Fruit fly (Drosophila melanogaster): Measurements from ENCODE around the gene Gr93c.
A peak's percentile ranks its signal among the peaks of the same experiment; 100 is the strongest.

Gr93c gene

dm6 chr3R:21853618-21854573 lies 8.8 kb upstream of the Gr93c start (continued):
- TF ChIP-seq mld (GFP tag; IDR thresholded peaks at IDR 0.05; ENCODE audit: partially characterized antibody) (no peak), CG1603 (tag; optimal IDR thresholded peaks at IDR 0.05) (peak; percentile 0), Xbp1 (GFP tag; optimal IDR thresholded peaks at IDR 0.05) (no peak), sqz (GFP tag; optimal IDR thresholded peaks at IDR 0.05) (peak; percentile 86), CG5180 (GFP tag; optimal IDR thresholded peaks at IDR 0.05) (no peak), CG34422 (GFP tag; IDR thresholded peaks at IDR 0.05) (peak; percentile 46; the same call in 1 of the 3 replicates), vnd (GFP tag; IDR thresholded peaks at IDR 0.05; ENCODE audit: partially characterized antibody) (peak; percentile 26; the same call in 1 of the 3 replicates), toy (GFP tag; IDR thresholded peaks at IDR 0.05) (no peak), CTCF (GFP tag; optimal IDR thresholded peaks at IDR 0.05) (no peak), vvl (GFP tag; IDR thresholded peaks at IDR 0.05) (peak; percentile 55), insv (GFP tag; optimal IDR thresholded peaks at IDR 0.05) (peak in 1 of 2 experiments; percentile 60), CG8924 (tag; optimal IDR thresholded peaks at IDR 0.05) (no peak), Deaf1 (tag; optimal IDR thresholded peaks at IDR 0.05) (peak; percentile 55), ab (GFP tag; optimal IDR thresholded peaks at IDR 0.05) (no peak), Ptx1 (GFP tag; IDR thresholded peaks at IDR 0.05) (0 out of 2 replicates have a peak, but pooled peaks have one; percentile 17), Pdp1 (GFP tag; optimal IDR thresholded peaks at IDR 0.05) (peak in 1 of 2 experiments; percentile 89), CG6813 (GFP tag; optimal IDR thresholded peaks at IDR 0.05) (peak; percentile 12), grau (tag; optimal IDR thresholded peaks at IDR 0.05) (peak; percentile 79), bowl (GFP tag; IDR thresholded peaks at IDR 0.05) (no peak), Dip3 (GFP tag; optimal IDR thresholded peaks at IDR 0.05) (no peak), CG3847 (GFP tag; IDR thresholded peaks at IDR 0.05) (no peak), H2.0 (GFP tag; IDR thresholded peaks at IDR 0.05) (no peak), CG4328 (GFP tag; optimal IDR thresholded peaks at IDR 0.05) (no peak), Hr51 (GFP tag; optimal IDR thresholded peaks at IDR 0.05) (no peak), crol (GFP tag; IDR thresholded peaks at IDR 0.05) (no peak), PHDP (tag; optimal IDR thresholded peaks at IDR 0.05) (no peak), Vsx1 (GFP tag; optimal IDR thresholded peaks at IDR 0.05) (no peak), Chrac-16 (GFP tag; optimal IDR thresholded peaks at IDR 0.05) (peak; percentile 1), GATAe (GFP tag; conservative IDR thresholded peaks at IDR 0.05) (no peak; the same call in 1 of the 2 replicates), Hey (tag; optimal IDR thresholded peaks at IDR 0.05) (peak; percentile 53), CG8290 (GFP tag; optimal IDR thresholded peaks at IDR 0.05) (no peak), CG8290 (tag; optimal IDR thresholded peaks at IDR 0.05) (peak in 1 of 2 experiments; percentile 37), pros (GFP tag; optimal IDR thresholded peaks at IDR 0.05) (peak; percentile 78), en (GFP tag; optimal IDR thresholded peaks at IDR 0.05) (no peak), Gug (GFP tag; IDR thresholded peaks at IDR 0.05) (no peak), Oli (tag; optimal IDR thresholded peaks at IDR 0.05) (no peak), slbo (GFP tag; IDR thresholded peaks at IDR 0.05) (no peak), Dek (tag; optimal IDR thresholded peaks at IDR 0.05) (no peak), knrl (GFP tag; IDR thresholded peaks at IDR 0.05; ENCODE audit: partially characterized antibody) (no peak), CG9932 (GFP tag; IDR thresholded peaks at IDR 0.05) (peak; percentile 22; the same call in 1 of the 2 replicates), CG12744 (GFP tag; optimal IDR thresholded peaks at IDR 0.05) (no peak), cad (GFP tag; optimal IDR thresholded peaks at IDR 0.05) (no peak), Hr39 (optimal IDR thresholded peaks at IDR 0.05) (no peak), Aef1 (GFP tag; IDR thresholded peaks at IDR 0.05) (no peak), D19A (tag; optimal IDR thresholded peaks at IDR 0.05) (no peak), sens (GFP tag) (peak; percentile 74), CG4820 (GFP tag; optimal IDR thresholded peaks at IDR 0.05) (no peak), CG2116 (GFP tag; optimal IDR thresholded peaks at IDR 0.05) (no peak), CG10147 (GFP tag; optimal IDR thresholded peaks at IDR 0.05) (no peak), CG1529 (GFP tag; optimal IDR thresholded peaks at IDR 0.05) (no peak)

Measured in whole organism, embryonic.